Worm (Caenorhabditis elegans): ENCODE data around the gene tag-65.

DNA sequence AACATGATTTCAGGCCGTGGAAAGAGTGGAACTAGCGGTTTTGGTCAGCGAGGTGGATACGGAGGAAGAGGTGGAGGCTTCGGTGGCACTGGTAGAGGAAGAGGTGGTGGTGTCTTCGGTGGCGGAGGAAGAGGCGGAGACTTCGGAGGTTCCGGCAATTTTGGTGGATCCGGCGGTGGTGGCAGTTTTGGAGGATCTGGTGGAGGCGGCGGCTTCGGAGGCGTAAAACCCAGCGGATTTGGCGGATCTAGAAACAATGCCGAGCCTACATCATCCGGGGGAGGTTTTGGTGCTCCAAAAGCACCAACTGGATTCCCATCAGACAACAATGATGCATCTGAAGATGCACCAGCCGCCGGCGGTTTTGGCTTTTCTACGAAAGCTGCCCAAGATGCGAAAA, 10.1 kb downstream of the tag-65 start:
- TF ChIP-seq hmbx-1 (tag; optimal IDR thresholded peaks at IDR 0.05): no peak
- no peak for TF ChIP-seq sea-1 (GFP tag; conservative IDR thresholded peaks at IDR 0.05)
- no peak for TF ChIP-seq tbx-37 (GFP tag; conservative IDR thresholded peaks at IDR 0.05)
- TF ChIP-seq ets-7 (tag; optimal IDR thresholded peaks at IDR 0.05): no peak
- no peak for TF ChIP-seq ama-1 (optimal IDR thresholded peaks at IDR 0.05)
- no peak for TF ChIP-seq hnd-1 (tag; optimal IDR thresholded peaks at IDR 0.05)
- TF ChIP-seq hmg-4 (GFP tag; optimal IDR thresholded peaks at IDR 0.05): no peak
- TF ChIP-seq B0310.2 (tag; optimal IDR thresholded peaks at IDR 0.05): no peak
- TF ChIP-seq flt-1 (GFP tag; IDR thresholded peaks at IDR 0.05): no peak
- TF ChIP-seq aly-1 (tag; optimal IDR thresholded peaks at IDR 0.05): no peak
- no peak for TF ChIP-seq F13C5.2 (tag; optimal IDR thresholded peaks at IDR 0.05)

Measured in whole organism, early embryonic.